Worm (Caenorhabditis elegans): Measurements from ENCODE around the gene F41E7.9.

F41E7.9 gene

DNA sequence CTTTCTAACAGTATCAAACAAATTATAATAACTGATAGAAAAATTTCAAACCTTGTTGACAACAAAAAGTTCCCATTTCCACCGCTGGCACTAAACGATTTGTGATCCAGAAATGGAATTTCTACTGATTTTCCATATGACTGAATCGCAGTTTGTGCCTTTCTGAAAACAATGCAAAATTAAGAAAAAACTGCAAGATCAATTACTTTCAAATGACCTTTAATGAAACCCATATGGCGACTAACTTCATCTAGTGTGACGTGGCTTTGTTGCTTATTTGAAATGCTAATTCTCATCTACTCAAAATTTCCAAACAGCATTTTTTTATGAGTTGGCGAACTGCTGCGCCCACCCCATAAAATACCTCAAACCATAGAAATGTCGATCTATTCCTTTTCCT lies 8.3 kb downstream of the F41E7.9 start, which contains the start of gene F41E7.7:
Gene F41E7.7, plus strand, starts transcription at position 301 of the 400 bp plus-strand sequence.
- TF ChIP-seq ceh-16 (tag; optimal IDR thresholded peaks at IDR 0.05) = no peak
- TF ChIP-seq jun-1 (tag; optimal IDR thresholded peaks at IDR 0.05) = no peak

DNA sequence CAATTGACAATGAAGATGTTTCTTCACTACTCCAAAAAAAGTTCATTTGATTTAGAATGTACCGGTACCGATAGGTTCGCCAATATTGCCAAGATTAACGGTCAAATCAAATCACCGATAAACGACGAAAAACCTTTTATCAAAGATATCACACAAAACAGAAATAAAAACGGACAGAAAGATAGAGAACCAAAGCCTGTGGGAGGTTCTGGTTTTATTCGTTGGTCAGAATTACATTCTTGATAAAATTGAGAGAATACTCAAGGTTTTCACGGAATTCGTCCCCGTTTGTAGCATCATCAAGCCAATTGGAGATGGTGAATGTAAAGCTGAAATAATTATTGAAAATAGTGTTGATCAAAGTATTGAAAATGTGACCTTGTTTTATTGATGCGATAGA lies 8.9 kb downstream of the F41E7.9 start:
- TF ChIP-seq nhr-25 (tag; optimal IDR thresholded peaks at IDR 0.05) (peak; percentile 65), elt-3 (tag; optimal IDR thresholded peaks at IDR 0.05) (peak in 1 of 3 experiments; percentile 1), daf-12 (tag; optimal IDR thresholded peaks at IDR 0.05) (no peak), nhr-237 (tag; optimal IDR thresholded peaks at IDR 0.05) (no peak), skn-1 (tag; optimal IDR thresholded peaks at IDR 0.05) (no peak)

DNA sequence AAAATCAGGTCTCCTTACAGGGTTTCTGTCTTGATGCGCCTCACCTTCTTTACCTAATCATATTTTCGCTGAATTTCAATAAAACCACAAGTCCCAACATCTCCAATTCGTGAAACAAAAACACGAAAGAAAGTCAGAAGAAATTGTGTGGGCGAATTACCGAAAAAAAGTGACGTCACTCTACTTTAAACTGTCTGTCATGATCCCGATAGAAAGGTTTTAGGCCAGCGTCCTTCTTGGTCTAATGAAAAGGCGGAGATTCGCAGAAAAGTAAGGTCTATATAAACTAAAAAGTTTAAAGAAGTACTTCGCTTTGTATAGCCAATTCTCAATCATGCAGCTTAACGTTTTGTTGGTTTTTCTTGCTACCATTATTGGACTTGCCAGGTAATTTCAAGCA lies 9.5 kb downstream of the F41E7.9 start, which contains the start of gene cnc-8:
Gene cnc-8, plus strand, starts transcription at position 307 of the 400 bp plus-strand sequence.
- TF ChIP-seq nhr-23 (tag; optimal IDR thresholded peaks at IDR 0.05) (peak; percentile 69), nhr-43 (tag; optimal IDR thresholded peaks at IDR 0.05; ENCODE audit: poor library complexity, severe bottlenecking) (peak; percentile 6), nhr-25 (tag; optimal IDR thresholded peaks at IDR 0.05) (peak; percentile 56), hmg-11 (tag; optimal IDR thresholded peaks at IDR 0.05) (no peak)

DNA sequence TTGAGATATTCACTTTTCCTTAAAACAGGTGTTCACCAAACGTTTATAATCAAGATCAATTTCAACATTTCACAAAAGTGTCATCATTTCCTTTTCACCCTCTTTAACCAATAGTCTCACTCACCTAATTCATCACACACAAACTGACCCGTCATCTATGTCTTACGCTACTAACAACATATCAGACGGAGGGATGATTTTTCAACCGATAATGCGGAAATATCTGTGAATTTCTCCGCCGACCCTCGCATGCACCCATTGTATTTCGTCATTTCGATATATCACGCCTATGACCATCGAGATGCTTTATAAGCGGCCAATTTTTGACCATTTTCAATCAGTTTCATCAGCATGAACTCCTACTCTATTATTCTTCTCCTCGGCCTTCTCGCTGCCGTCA lies 11.6 kb downstream of the F41E7.9 start, which contains the start of gene fipr-21:
Gene fipr-21, plus strand, starts transcription at position 352 of the 400 bp plus-strand sequence.
- TF ChIP-seq nhr-237 (tag; optimal IDR thresholded peaks at IDR 0.05) (no peak), ceh-28 (tag; optimal IDR thresholded peaks at IDR 0.05) (peak; percentile 26), nhr-23 (tag; optimal IDR thresholded peaks at IDR 0.05) (peak; percentile 81), elt-1 (tag; optimal IDR thresholded peaks at IDR 0.05) (peak; percentile 83), nhr-43 (tag; optimal IDR thresholded peaks at IDR 0.05; ENCODE audit: poor library complexity, severe bottlenecking) (peak; percentile 32), nhr-25 (tag; optimal IDR thresholded peaks at IDR 0.05) (peak; percentile 81), lin-15B (tag; optimal IDR thresholded peaks at IDR 0.05) (no peak), jun-1 (tag; optimal IDR thresholded peaks at IDR 0.05) (no peak)

DNA sequence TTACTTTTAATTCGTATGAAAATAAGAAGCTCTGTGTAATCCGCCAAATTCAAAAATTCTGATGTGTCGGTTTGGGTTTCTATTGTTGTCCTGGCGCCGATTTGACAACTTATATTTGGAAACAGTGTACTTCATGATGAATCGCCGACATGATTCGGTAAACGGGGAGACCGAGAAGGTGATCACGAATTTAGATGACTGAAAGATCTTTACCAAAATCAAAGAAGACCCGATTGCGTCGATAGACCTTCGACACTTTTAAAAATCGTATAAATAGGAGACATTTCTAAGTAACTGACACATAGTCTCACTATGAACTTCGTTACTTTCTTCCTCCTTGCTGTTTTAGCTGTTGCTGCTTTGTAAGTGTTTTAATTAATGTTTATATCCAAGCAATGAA lies 13.4 kb downstream of the F41E7.9 start, which contains the start of gene fip-5:
Gene fip-5, plus strand, starts transcription at position 312 of the 400 bp plus-strand sequence.
- peak; percentile 51 for TF ChIP-seq elt-1 (tag; optimal IDR thresholded peaks at IDR 0.05)
- no peak for TF ChIP-seq hmg-11 (tag; optimal IDR thresholded peaks at IDR 0.05)
- no peak for TF ChIP-seq egl-27 (tag; optimal IDR thresholded peaks at IDR 0.05)
- TF ChIP-seq ZK546.5 (tag; optimal IDR thresholded peaks at IDR 0.05) = no peak
- no peak for TF ChIP-seq unc-62 (GFP tag; optimal IDR thresholded peaks at IDR 0.05)

DNA sequence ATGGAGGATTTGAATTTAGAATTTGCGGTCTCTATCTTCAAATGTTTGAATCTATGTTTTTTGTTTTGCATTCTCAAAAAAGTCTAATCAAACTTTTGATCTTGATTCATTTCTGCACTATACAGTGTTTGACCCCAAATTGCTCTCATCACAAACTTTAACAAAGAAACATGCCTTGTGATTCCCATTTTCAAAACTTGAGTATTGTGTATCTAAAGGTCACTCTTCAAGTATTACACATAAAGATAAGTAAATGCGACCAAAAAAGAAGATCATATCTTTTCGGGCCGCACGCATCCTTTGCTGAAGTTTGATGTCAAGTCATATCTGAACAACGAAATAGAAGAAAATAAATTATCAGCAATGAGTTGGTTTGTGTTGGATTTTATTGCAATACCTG lies 13.9 kb downstream of the F41E7.9 start:
- peak; percentile 82 for TF ChIP-seq nhr-23 (tag; optimal IDR thresholded peaks at IDR 0.05)
- no peak for TF ChIP-seq nhr-43 (tag; optimal IDR thresholded peaks at IDR 0.05; ENCODE audit: poor library complexity, severe bottlenecking)
- TF ChIP-seq nhr-25 (tag; optimal IDR thresholded peaks at IDR 0.05) = peak; percentile 71
- TF ChIP-seq ceh-82 (tag; optimal IDR thresholded peaks at IDR 0.05) = no peak
- TF ChIP-seq elt-2 (tag; optimal IDR thresholded peaks at IDR 0.05) = no peak
- TF ChIP-seq lin-15B (tag; optimal IDR thresholded peaks at IDR 0.05) = no peak
- no peak for TF ChIP-seq nhr-12 (tag; optimal IDR thresholded peaks at IDR 0.05)
- no peak for TF ChIP-seq nhr-67 (tag; optimal IDR thresholded peaks at IDR 0.05)
- TF ChIP-seq pha-4 (tag; optimal IDR thresholded peaks at IDR 0.05) = no peak
- no peak for TF ChIP-seq ama-1 (optimal IDR thresholded peaks at IDR 0.05)
- TF ChIP-seq hmg-11 (tag; optimal IDR thresholded peaks at IDR 0.05) = no peak
- TF ChIP-seq sea-2 (GFP tag; optimal IDR thresholded peaks at IDR 0.05) = no peak
- peak; percentile 91 for TF ChIP-seq elt-1 (tag; optimal IDR thresholded peaks at IDR 0.05)
- no peak for TF ChIP-seq ceh-9 (tag; optimal IDR thresholded peaks at IDR 0.05)
- no peak for TF ChIP-seq tbx-2 (tag; optimal IDR thresholded peaks at IDR 0.05)

DNA sequence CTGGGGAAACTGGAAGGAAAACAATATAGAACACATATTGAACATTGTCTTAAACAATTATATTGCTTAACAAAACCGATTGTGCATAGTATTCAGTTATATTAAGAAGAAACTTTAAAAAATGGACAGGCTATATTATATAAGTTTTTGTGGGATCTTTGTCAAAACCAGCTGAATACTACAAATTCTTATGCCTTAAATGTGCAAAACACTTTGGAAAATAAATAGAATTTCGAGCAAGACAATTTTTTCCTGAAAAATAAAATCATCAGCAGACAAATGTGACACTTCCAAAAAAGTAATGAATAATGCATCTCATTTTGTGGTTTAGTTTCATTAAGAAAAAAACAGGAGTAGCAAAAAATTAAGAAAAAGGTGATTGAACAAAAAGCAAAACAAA lies 18.4 kb downstream of the F41E7.9 start:
- TF ChIP-seq hmg-11 (tag; optimal IDR thresholded peaks at IDR 0.05) (no peak), elt-1 (tag; optimal IDR thresholded peaks at IDR 0.05) (no peak), egl-27 (tag; optimal IDR thresholded peaks at IDR 0.05) (no peak), unc-62 (GFP tag; optimal IDR thresholded peaks at IDR 0.05) (no peak), R02D3.7 (tag; optimal IDR thresholded peaks at IDR 0.05) (no peak), egl-5 (tag; optimal IDR thresholded peaks at IDR 0.05) (no peak), nhr-25 (tag; optimal IDR thresholded peaks at IDR 0.05) (no peak), ceh-9 (tag; optimal IDR thresholded peaks at IDR 0.05) (no peak)

Measured in whole organism, L3 larva.